Worm (Caenorhabditis elegans) whole organism, L1 larva: ENCODE data around the gene F46F2.5.

ENCODE experiments used
- ama-1 ChIP-seq: fragments of 150-350 bp; optimal IDR thresholded peaks from 2 replicates; lab custom pipeline; 2014
- ceh-63 ChIP-seq: fragments of 200-800 bp; sonication (Bioruptor generic); optimal IDR thresholded peaks from 2 replicates; lab custom pipeline; 2018; ENCODE audit warnings: mild to moderate bottlenecking, missing genetic modification characterization, missing compliant biosample characterization
- ceh-82 ChIP-seq, 3 experiments: fragments of 150-350 bp in 1 of 3; sonication (generic microtip) in 2 of 3; optimal IDR thresholded peaks; 2 replicates each; lab custom pipeline; 2014 to 2017; ENCODE audit warnings: missing biosample characterization in 3 of 3, missing genetic modification characterization in 3 of 3
- ceh-88 ChIP-seq: fragments of 200-800 bp; sonication (Bioruptor generic); IDR thresholded peaks from 2 replicates; pipeline ENCODE4 v1.3.6; 2022; ENCODE audit warnings: missing genetic modification characterization, missing compliant biosample characterization
- efl-1 ChIP-seq, 4 experiments: fragments of 150-350 bp; optimal IDR thresholded peaks in 3 of 4; peaks in 1 of 4; 1 replicate in 1 of 4; 2 replicates in 3 of 4; lab custom pipeline; 2014; ENCODE audit warnings: missing biosample characterization in 2 of 4, missing genetic modification characterization in 2 of 4, missing genetic modification reagents in 2 of 4
- lin-39 ChIP-seq: fragments of 150-350 bp; optimal IDR thresholded peaks from 2 replicates; lab custom pipeline; 2014; ENCODE audit warnings: missing biosample characterization, missing genetic modification reagents, missing genetic modification characterization
- nhr-237 ChIP-seq: fragments of 150-350 bp; optimal IDR thresholded peaks from 2 replicates; lab custom pipeline; 2014; ENCODE audit warnings: missing biosample characterization, missing genetic modification characterization
- nhr-76 ChIP-seq: sonication (generic microtip); optimal IDR thresholded peaks from 2 replicates; lab custom pipeline; 2017; ENCODE audit warnings: missing biosample characterization, missing genetic modification characterization
- nhr-77 ChIP-seq: fragments of 150-350 bp; optimal IDR thresholded peaks from 2 replicates; lab custom pipeline; 2014; ENCODE audit warnings: missing biosample characterization, missing genetic modification characterization
- pag-3 ChIP-seq: sonication (generic microtip); optimal IDR thresholded peaks from 2 replicates; lab custom pipeline; 2017; ENCODE audit warnings: missing genetic modification characterization, mild to moderate bottlenecking, missing compliant biosample characterization, antibody characterized with exemption, borderline replicate concordance; ENCODE audit not compliant: insufficient read depth
- sox-4 ChIP-seq: sonication (generic microtip); optimal IDR thresholded peaks from 2 replicates; lab custom pipeline; 2016; ENCODE audit warnings: missing genetic modification characterization, missing compliant biosample characterization
- zag-1 ChIP-seq: fragments of 150-350 bp; optimal IDR thresholded peaks from 2 replicates; lab custom pipeline; 2014; ENCODE audit warnings: missing biosample characterization, missing genetic modification characterization

- TF ChIP-seq zag-1 (tag; lab: Kevin White, UChicago) = no peak
- TF ChIP-seq ceh-88 (GFP tag; lab: Robert Waterston, UW) = no peak
- no peak for TF ChIP-seq ama-1 (lab: Kevin White, UChicago)
- TF ChIP-seq efl-1 (optimal IDR thresholded peaks at IDR 0.05; lab: Kevin White, UChicago) = no peak
- TF ChIP-seq efl-1 (GFP tag; optimal IDR thresholded peaks at IDR 0.05 in 1 of 2; lab: Kevin White, UChicago) = peak in 1 of 2 experiments; percentile 67
- TF ChIP-seq nhr-237 (tag; lab: Kevin White, UChicago) = no peak
- no peak for TF ChIP-seq nhr-77
- no peak for TF ChIP-seq pag-3 (tag; lab: Kevin White, UChicago)
- TF ChIP-seq nhr-76 (tag; lab: Kevin White, UChicago) = no peak
- TF ChIP-seq ceh-63 = no peak
- TF ChIP-seq sox-4 (tag; lab: Kevin White, UChicago) = no peak
- TF ChIP-seq ceh-82 (tag; optimal IDR thresholded peaks at IDR 0.05; lab: Kevin White, UChicago) = no peak
- no peak for TF ChIP-seq lin-39 (tag; lab: Kevin White, UChicago)
Measured at ce11 chrX:15241169-15241568, 21.4 kb upstream of the F46F2.5 start.
